Fruit fly (Drosophila melanogaster) S2 (cell line): ENCODE results near the gene mRpL4.

Experiments used
- CG8478 ChIP-seq: fragments of >200 bp; optimal IDR thresholded peaks from 2 replicates; lab custom pipeline; 2018
- CTCF ChIP-seq, 2 experiments: fragments of >200 bp; optimal IDR thresholded peaks; 2 replicates each; lab custom pipeline; 2018

dm6 chr2L:16350742-16351568, 22.0 kb upstream of the mRpL4 start:
- no peak for TF ChIP-seq CG8478 (lab: Kevin White, UChicago)
- peak in 1 of 2 experiments; percentile 0 for TF ChIP-seq CTCF (optimal IDR thresholded peaks at IDR 0.05; lab: Kevin White, UChicago)
